Fruit fly (Drosophila melanogaster): ENCODE results near the gene CG32201.

The CG32201 gene

dm6 chr3L:18622422-18622739, 13.0 kb downstream of the CG32201 start, which contains the start of gene bora (continued):
- TF ChIP-seq gsb-n (tag; optimal IDR thresholded peaks at IDR 0.05) (no peak), Myb (GFP tag; optimal IDR thresholded peaks at IDR 0.05) (peak; percentile 92), CG6854 (GFP tag; optimal IDR thresholded peaks at IDR 0.05) (no peak), NC2α (GFP tag; optimal IDR thresholded peaks at IDR 0.05) (no peak), CG1603 (tag; optimal IDR thresholded peaks at IDR 0.05) (peak; percentile 1), MESR4 (GFP tag; optimal IDR thresholded peaks at IDR 0.05) (no peak), pzg (GFP tag; optimal IDR thresholded peaks at IDR 0.05) (peak; percentile 27), Hr78 (GFP tag; optimal IDR thresholded peaks at IDR 0.05) (no peak), CoRest (tag; optimal IDR thresholded peaks at IDR 0.05) (peak; percentile 24), E2f2 (GFP tag; IDR thresholded peaks at IDR 0.05) (peak; percentile 92), CG9797 (GFP tag; optimal IDR thresholded peaks at IDR 0.05) (peak; percentile 72), dpn (GFP tag; optimal IDR thresholded peaks at IDR 0.05) (peak in 1 of 2 experiments; percentile 14), knrl (GFP tag; IDR thresholded peaks at IDR 0.05; ENCODE audit: partially characterized antibody) (0 out of 3 replicates have a peak, but pooled peaks have one; percentile 29), crp (GFP tag; optimal IDR thresholded peaks at IDR 0.05) (peak; percentile 10 to 85), CG10979 (tag; optimal IDR thresholded peaks at IDR 0.05) (no peak), CHES-1-like (GFP tag; optimal IDR thresholded peaks at IDR 0.05) (no peak), phol (tag; optimal IDR thresholded peaks at IDR 0.05) (peak; percentile 38), tap (tag; optimal IDR thresholded peaks at IDR 0.05) (no peak), slbo (GFP tag; IDR thresholded peaks at IDR 0.05) (no peak), sqz (GFP tag; optimal IDR thresholded peaks at IDR 0.05) (no peak), sens (GFP tag) (peak; percentile 90), jumu (GFP tag; optimal IDR thresholded peaks at IDR 0.05) (peak; percentile 6), CG16863 (GFP tag; optimal IDR thresholded peaks at IDR 0.05) (no peak), CG18764 (GFP tag; optimal IDR thresholded peaks at IDR 0.05) (no peak), Pdp1 (GFP tag; optimal IDR thresholded peaks at IDR 0.05) (peak in 1 of 2 experiments; percentile 20), bsh (GFP tag; optimal IDR thresholded peaks at IDR 0.05) (no peak), pho (GFP tag; optimal IDR thresholded peaks at IDR 0.05) (no peak), CG8944 (GFP tag; optimal IDR thresholded peaks at IDR 0.05) (peak; percentile 24), CG16813 (GFP tag; IDR thresholded peaks at IDR 0.05; ENCODE audit: partially characterized antibody) (peak; percentile 24; the same call in 1 of the 3 replicates), CG18599 (GFP tag; optimal IDR thresholded peaks at IDR 0.05) (no peak), crc (GFP tag; optimal IDR thresholded peaks at IDR 0.05) (no peak), MBD-R2 (GFP tag; IDR thresholded peaks at IDR 0.05) (0 out of 2 replicates have a peak, but pooled peaks have one; percentile 33), aop (GFP tag; IDR thresholded peaks at IDR 0.05) (no peak), Sox100B (GFP tag; optimal IDR thresholded peaks at IDR 0.05) (no peak), vfl (GFP tag; optimal IDR thresholded peaks at IDR 0.05) (no peak), Jarid2 (GFP tag; optimal IDR thresholded peaks at IDR 0.05) (no peak), stwl (tag; optimal IDR thresholded peaks at IDR 0.05) (peak; percentile 47), nmo (GFP tag; optimal IDR thresholded peaks at IDR 0.05) (peak; percentile 16), HLH3B (GFP tag; IDR thresholded peaks at IDR 0.05) (no peak), hkb (optimal IDR thresholded peaks at IDR 0.05) (no peak), hkb (GFP tag; IDR thresholded peaks at IDR 0.05) (no peak), CG2116 (GFP tag; optimal IDR thresholded peaks at IDR 0.05) (peak; percentile 74), CG17186 (GFP tag; optimal IDR thresholded peaks at IDR 0.05) (peak; percentile 21), sim (GFP tag; IDR thresholded peaks at IDR 0.05) (no peak), HLH4C (GFP tag; IDR thresholded peaks at IDR 0.05; ENCODE audit: partially characterized antibody) (peak; percentile 43; the same call in 1 of the 3 replicates), CG14860 (GFP tag; IDR thresholded peaks at IDR 0.05; ENCODE audit: partially characterized antibody) (0 out of 3 replicates have a peak, but pooled peaks have one; percentile 24), CG14710 (tag; optimal IDR thresholded peaks at IDR 0.05) (peak; percentile 20), ac (GFP tag; optimal IDR thresholded peaks at IDR 0.05) (no peak), gfzf (GFP tag; optimal IDR thresholded peaks at IDR 0.05) (peak; percentile 61), CG18262 (tag; optimal IDR thresholded peaks at IDR 0.05) (no peak)
